Worm (Caenorhabditis elegans) whole organism, late embryonic: Measurements from ENCODE around the gene srbc-40.

Experiments used
- C38D4.7 ChIP-seq: fragments of 200-800 bp; sonication (Bioruptor generic); optimal IDR thresholded peaks from 2 replicates; lab custom pipeline; 2018; ENCODE audit warnings: mild to moderate bottlenecking, missing genetic modification characterization, moderate library complexity, missing compliant biosample characterization
- F13H6.1 ChIP-seq: sonication (generic microtip); optimal IDR thresholded peaks from 2 replicates; lab custom pipeline; 2016; ENCODE audit warnings: missing genetic modification characterization, missing compliant biosample characterization
- K09A11.1 ChIP-seq: sonication (generic microtip); optimal IDR thresholded peaks from 2 replicates; lab custom pipeline; 2017; ENCODE audit warnings: antibody characterized with exemption, mild to moderate bottlenecking, missing genetic modification characterization, missing compliant biosample characterization; ENCODE audit not compliant: insufficient read depth
- Y22D7AL.16 ChIP-seq: sonication (generic microtip); optimal IDR thresholded peaks from 2 replicates; lab custom pipeline; 2016; ENCODE audit warnings: missing genetic modification characterization, missing compliant biosample characterization
- ahr-1 ChIP-seq: sonication (generic microtip); optimal IDR thresholded peaks from 2 replicates; lab custom pipeline; 2016; ENCODE audit warnings: missing genetic modification characterization, missing compliant biosample characterization
- ceh-14 ChIP-seq: sonication (generic microtip); optimal IDR thresholded peaks from 2 replicates; lab custom pipeline; 2016; ENCODE audit warnings: missing genotype, missing genetic modification characterization, missing compliant biosample characterization
- ceh-18 ChIP-seq: sonication (generic microtip); optimal IDR thresholded peaks from 2 replicates; lab custom pipeline; 2016; ENCODE audit warnings: missing genetic modification characterization, missing compliant biosample characterization
- ceh-19 ChIP-seq: fragments of 200-800 bp; sonication (Bioruptor generic); optimal IDR thresholded peaks from 2 replicates; lab custom pipeline; 2018; ENCODE audit warnings: mild to moderate bottlenecking, missing genetic modification characterization, missing compliant biosample characterization
- ceh-2 ChIP-seq: sonication (generic microtip); optimal IDR thresholded peaks from 2 replicates; lab custom pipeline; 2016; ENCODE audit warnings: missing genotype, missing genetic modification characterization, missing compliant biosample characterization
- ceh-24 ChIP-seq: sonication (generic microtip); optimal IDR thresholded peaks from 2 replicates; lab custom pipeline; 2016; ENCODE audit warnings: mild to moderate bottlenecking, missing genetic modification characterization, missing compliant biosample characterization
- ceh-31 ChIP-seq: sonication (generic microtip); optimal IDR thresholded peaks from 2 replicates; lab custom pipeline; 2016; ENCODE audit warnings: missing genetic modification characterization, missing compliant biosample characterization
- ceh-34 ChIP-seq: sonication (generic microtip); optimal IDR thresholded peaks from 2 replicates; lab custom pipeline; 2016; ENCODE audit warnings: mild to moderate bottlenecking, missing genetic modification characterization, missing compliant biosample characterization
- ceh-45 ChIP-seq: fragments of 200-800 bp; sonication (Bioruptor generic); IDR thresholded peaks from 2 replicates; pipeline ENCODE4 v1.3.6; 2022; ENCODE audit warnings: missing genetic modification reagents, missing genetic modification characterization, missing compliant biosample characterization
- ceh-6 ChIP-seq: fragments of 200-800 bp; sonication (Bioruptor generic); optimal IDR thresholded peaks from 2 replicates; lab custom pipeline; 2018; ENCODE audit warnings: mild to moderate bottlenecking, missing genetic modification characterization, missing compliant biosample characterization
- che-1 ChIP-seq: sonication (generic microtip); optimal IDR thresholded peaks from 2 replicates; lab custom pipeline; 2016; ENCODE audit warnings: mild to moderate bottlenecking, missing genetic modification characterization, missing compliant biosample characterization
- dve-1 ChIP-seq: sonication (generic microtip); optimal IDR thresholded peaks from 2 replicates; lab custom pipeline; 2017; ENCODE audit warnings: antibody characterized with exemption, mild to moderate bottlenecking, missing genetic modification characterization, missing compliant biosample characterization
- elt-2 ChIP-seq: sonication (generic microtip); optimal IDR thresholded peaks from 2 replicates; lab custom pipeline; 2016; ENCODE audit warnings: missing genetic modification reagents, missing genetic modification characterization, missing compliant biosample characterization
- elt-4 ChIP-seq: sonication (generic microtip); optimal IDR thresholded peaks from 2 replicates; lab custom pipeline; 2016; ENCODE audit warnings: missing genetic modification characterization, missing compliant biosample characterization
- ets-4 ChIP-seq: sonication (generic microtip); optimal IDR thresholded peaks from 2 replicates; lab custom pipeline; 2016; ENCODE audit warnings: missing genetic modification characterization, missing compliant biosample characterization
- eyg-1 ChIP-seq: sonication (generic microtip); optimal IDR thresholded peaks from 2 replicates; lab custom pipeline; 2016; ENCODE audit warnings: missing genotype, missing genetic modification characterization, missing compliant biosample characterization
- fkh-6 ChIP-seq: sonication (generic microtip); optimal IDR thresholded peaks from 2 replicates; lab custom pipeline; 2016; ENCODE audit warnings: missing genetic modification characterization, missing compliant biosample characterization
- hlh-13 ChIP-seq: fragments of 200-800 bp; sonication (Bioruptor generic); optimal IDR thresholded peaks from 2 replicates; lab custom pipeline; 2018; ENCODE audit warnings: mild to moderate bottlenecking, missing genetic modification characterization, missing compliant biosample characterization
- hlh-6 ChIP-seq: sonication (generic microtip); optimal IDR thresholded peaks from 2 replicates; lab custom pipeline; 2016; ENCODE audit warnings: missing genotype, missing genetic modification characterization, missing compliant biosample characterization
- hlh-8 ChIP-seq: sonication (generic microtip); optimal IDR thresholded peaks from 2 replicates; lab custom pipeline; 2016; ENCODE audit warnings: missing genotype, missing genetic modification characterization, missing compliant biosample characterization
- lim-6 ChIP-seq: sonication (generic microtip); optimal IDR thresholded peaks from 2 replicates; lab custom pipeline; 2016; ENCODE audit warnings: missing genetic modification characterization, missing compliant biosample characterization
- lin-11 ChIP-seq: fragments of 200-800 bp; sonication (Bioruptor generic); optimal IDR thresholded peaks from 2 replicates; lab custom pipeline; 2018; ENCODE audit warnings: mild to moderate bottlenecking, missing genetic modification characterization, missing compliant biosample characterization
- madf-2 ChIP-seq: sonication (generic microtip); optimal IDR thresholded peaks from 2 replicates; lab custom pipeline; 2017; ENCODE audit warnings: missing genetic modification characterization, missing compliant biosample characterization
- nfya-1 ChIP-seq: sonication (generic microtip); optimal IDR thresholded peaks from 2 replicates; lab custom pipeline; 2017; ENCODE audit warnings: missing genetic modification characterization, mild to moderate bottlenecking, missing compliant biosample characterization, antibody characterized with exemption, moderate library complexity
- nhr-232 ChIP-seq: sonication (generic microtip); optimal IDR thresholded peaks from 2 replicates; lab custom pipeline; 2016; ENCODE audit warnings: missing genetic modification characterization, missing compliant biosample characterization
- odd-2 ChIP-seq: sonication (generic microtip); optimal IDR thresholded peaks from 2 replicates; lab custom pipeline; 2017; ENCODE audit warnings: antibody characterized with exemption, mild to moderate bottlenecking, missing genetic modification characterization, missing compliant biosample characterization
- pax-1 ChIP-seq: fragments of 150-350 bp; optimal IDR thresholded peaks from 2 replicates; lab custom pipeline; 2014; ENCODE audit warnings: missing biosample characterization, missing genetic modification characterization
- pha-4 ChIP-seq: fragments of 150-350 bp; optimal IDR thresholded peaks from 2 replicates; lab custom pipeline; 2018; ENCODE audit warnings: missing biosample characterization, missing genetic modification reagents, missing genetic modification characterization
- ref-2 ChIP-seq: sonication (generic microtip); optimal IDR thresholded peaks from 2 replicates; lab custom pipeline; 2016; ENCODE audit warnings: missing genetic modification characterization, missing compliant biosample characterization
- rnt-1 ChIP-seq: sonication (generic microtip); optimal IDR thresholded peaks from 2 replicates; lab custom pipeline; 2016; ENCODE audit warnings: missing genetic modification characterization, missing compliant biosample characterization
- sdc-2 ChIP-seq: sonication (generic microtip); optimal IDR thresholded peaks from 2 replicates; lab custom pipeline; 2016; ENCODE audit warnings: missing genotype, missing genetic modification characterization, missing compliant biosample characterization
- syd-9 ChIP-seq: sonication (generic microtip); optimal IDR thresholded peaks from 2 replicates; lab custom pipeline; 2016; ENCODE audit warnings: mild to moderate bottlenecking, missing genetic modification characterization, moderate library complexity, missing compliant biosample characterization
- tbx-2 ChIP-seq: sonication (generic microtip); optimal IDR thresholded peaks from 2 replicates; lab custom pipeline; 2016; ENCODE audit warnings: missing genetic modification characterization, missing compliant biosample characterization
- zip-5 ChIP-seq: sonication (generic microtip); optimal IDR thresholded peaks from 2 replicates; lab custom pipeline; 2016; ENCODE audit warnings: missing genetic modification characterization, missing compliant biosample characterization
- ztf-16 ChIP-seq: sonication (generic microtip); optimal IDR thresholded peaks from 2 replicates; lab custom pipeline; 2017; ENCODE audit warnings: missing genetic modification characterization, missing compliant biosample characterization

The srbc-40 gene

DNA sequence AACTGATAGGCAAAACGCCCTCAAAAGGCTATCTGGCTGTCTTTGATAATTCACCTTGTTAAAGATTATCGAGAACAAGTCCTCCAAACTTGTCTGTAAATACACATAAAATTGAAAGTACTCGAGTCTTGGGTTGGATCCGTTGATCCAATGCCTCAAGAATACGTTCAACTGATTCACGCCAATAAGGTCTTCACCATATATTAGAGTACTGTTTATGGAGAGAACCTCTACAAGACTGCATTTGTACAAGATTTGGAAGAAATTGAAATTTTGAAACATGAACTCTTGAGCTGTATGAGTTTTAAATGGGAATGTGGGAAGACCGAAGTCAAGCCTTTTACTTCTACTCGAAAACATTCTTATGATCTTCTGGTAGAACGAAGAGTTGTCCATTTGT, 3.3 kb upstream of the srbc-40 start:
- TF ChIP-seq zip-5 (tag; lab: Kevin White, UChicago) = no peak
- no peak for TF ChIP-seq elt-2 (tag; lab: Kevin White, UChicago)
- TF ChIP-seq hlh-6 (tag; lab: Kevin White, UChicago) = no peak
- TF ChIP-seq ceh-2 (tag; lab: Kevin White, UChicago) = no peak
- TF ChIP-seq nfya-1 = no peak
- no peak for TF ChIP-seq ceh-24 (tag; lab: Kevin White, UChicago)
- TF ChIP-seq ceh-34 = no peak

ce11 chrV:712882-713281, 6.7 kb downstream of the srbc-40 start, which contains the start of gene cyp-33C11:
TSS of gene cyp-33C11 (minus strand) at chrV:712982.
- TF ChIP-seq ets-4 (tag; lab: Kevin White, UChicago) (no peak), fkh-6 (no peak), madf-2 (tag; lab: Kevin White, UChicago) (no peak), ceh-19 (GFP tag; lab: Kevin White, UChicago) (no peak), hlh-13 (GFP tag; lab: Kevin White, UChicago) (no peak), ceh-24 (tag; lab: Kevin White, UChicago) (no peak), nhr-232 (tag; lab: Kevin White, UChicago) (no peak), syd-9 (tag; lab: Kevin White, UChicago) (no peak), ceh-2 (tag; lab: Kevin White, UChicago) (no peak), pha-4 (tag; lab: Kevin White, UChicago) (no peak), ceh-14 (tag; lab: Kevin White, UChicago) (no peak), hlh-6 (tag; lab: Kevin White, UChicago) (no peak), ceh-45 (GFP tag; lab: Robert Waterston, UW) (no peak), ceh-31 (no peak)

DNA sequence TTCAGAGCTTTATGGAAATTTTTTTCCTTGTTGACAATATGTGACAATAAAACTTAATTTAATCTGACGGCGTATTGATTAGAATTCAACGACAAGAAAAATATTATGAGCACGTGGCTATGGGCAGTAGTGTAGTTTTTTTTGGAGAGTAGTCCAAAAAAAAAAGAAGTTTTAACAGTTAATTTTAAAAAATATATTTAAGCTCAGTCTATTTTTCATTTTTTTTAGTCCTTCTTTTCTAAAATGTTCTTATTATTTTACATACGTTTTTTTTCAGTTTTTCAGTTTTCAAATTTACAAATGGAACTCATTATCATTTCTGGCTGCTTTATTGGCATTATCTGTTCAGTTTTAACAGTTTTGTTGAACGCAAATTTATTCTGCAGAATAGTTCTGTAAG, 10.8 kb downstream of the srbc-40 start, which contains the start of gene srbc-39:
srbc-39 (plus strand) TSS at position 301 of the 400 bp plus-strand sequence.
- TF ChIP-seq sdc-2 (no peak), F13H6.1 (tag; lab: Kevin White, UChicago) (no peak), odd-2 (no peak), ceh-45 (GFP tag; lab: Robert Waterston, UW) (no peak), lim-6 (tag; lab: Kevin White, UChicago) (no peak), elt-4 (tag; lab: Kevin White, UChicago) (no peak), Y22D7AL.16 (no peak)

- no peak for TF ChIP-seq ref-2 (tag; lab: Kevin White, UChicago)
- no peak for TF ChIP-seq tbx-2 (tag; lab: Kevin White, UChicago)
- TF ChIP-seq ceh-6 = no peak
- TF ChIP-seq pax-1 = no peak
- no peak for TF ChIP-seq ahr-1 (tag; lab: Kevin White, UChicago)
- TF ChIP-seq elt-4 (tag; lab: Kevin White, UChicago) = no peak
- TF ChIP-seq dve-1 (tag; lab: Kevin White, UChicago) = no peak
- TF ChIP-seq K09A11.1 (tag; lab: Kevin White, UChicago) = no peak
- no peak for TF ChIP-seq eyg-1 (tag; lab: Kevin White, UChicago)
- TF ChIP-seq ceh-18 = no peak
- TF ChIP-seq C38D4.7 (GFP tag; lab: Kevin White, UChicago) = no peak
- TF ChIP-seq lin-11 = no peak
- TF ChIP-seq ceh-34 = no peak
Measured at ce11 chrV:706918-707317, 12.7 kb downstream of the srbc-40 start, which contains the start of gene srbc-38. TSS of gene srbc-38 (plus strand) at chrV:707218.

ce11 chrV:702260-702659, 17.4 kb downstream of the srbc-40 start, which contains the start of gene srbc-37:
TSS of gene srbc-37 (plus strand) at chrV:702560.
- no peak for TF ChIP-seq che-1 (tag; lab: Kevin White, UChicago)
- no peak for TF ChIP-seq elt-4 (tag; lab: Kevin White, UChicago)
- TF ChIP-seq tbx-2 (tag; lab: Kevin White, UChicago) = no peak
- TF ChIP-seq C38D4.7 (GFP tag; lab: Kevin White, UChicago) = no peak
- TF ChIP-seq K09A11.1 (tag; lab: Kevin White, UChicago) = no peak
- TF ChIP-seq ref-2 (tag; lab: Kevin White, UChicago) = no peak
- TF ChIP-seq hlh-8 (tag; lab: Kevin White, UChicago) = no peak
- TF ChIP-seq rnt-1 (tag; lab: Kevin White, UChicago) = no peak
- no peak for TF ChIP-seq ceh-34
- TF ChIP-seq ceh-6 = no peak
- TF ChIP-seq ztf-16 (tag; lab: Kevin White, UChicago) = no peak
